Fruit fly (Drosophila melanogaster) whole organism, embryonic: Measurements from ENCODE around the gene CG34296.
A peak's percentile ranks its signal among the peaks of the same experiment; 100 is the strongest.

ENCODE experiments used
- Ada2b ChIP-seq: fragments of 200-800 bp; sonication (Bioruptor generic); IDR thresholded peaks from 2 replicates; pipeline ENCODE4 v1.3.6; 2022; ENCODE audit warnings: missing biosample characterization, missing genetic modification characterization
- CG10267 ChIP-seq: fragments of 200-800 bp; sonication (Bioruptor generic); optimal IDR thresholded peaks from 2 replicates; lab custom pipeline; 2018; ENCODE audit warnings: missing biosample characterization, mild to moderate bottlenecking, missing genetic modification characterization, moderate library complexity
- CG10366 ChIP-seq: fragments of 200-800 bp; sonication (Bioruptor generic); IDR thresholded peaks from 2 replicates; pipeline ENCODE4 v1.3.6; 2022; ENCODE audit warnings: missing biosample characterization, missing genetic modification characterization
- CG12071 ChIP-seq: fragments of 200-800 bp; sonication (Bioruptor generic); optimal IDR thresholded peaks from 3 replicates; lab custom pipeline; 2018; ENCODE audit warnings: missing biosample characterization, mild to moderate bottlenecking, missing genetic modification characterization
- CG12942 ChIP-seq: fragments of 200-800 bp; sonication (Bioruptor generic); optimal IDR thresholded peaks from 3 replicates; lab custom pipeline; 2016; ENCODE audit warnings: missing biosample characterization, missing genetic modification characterization
- CG13424 ChIP-seq: fragments of 200-800 bp; sonication (Bioruptor generic); optimal IDR thresholded peaks from 2 replicates; lab custom pipeline; 2019; ENCODE audit warnings: missing biosample characterization, mild to moderate bottlenecking, missing genetic modification characterization, moderate library complexity
- CG13775 ChIP-seq: fragments of 200-800 bp; sonication (Bioruptor generic); optimal IDR thresholded peaks from 3 replicates; lab custom pipeline; 2017; ENCODE audit warnings: missing biosample characterization, mild to moderate bottlenecking, missing genetic modification characterization
- CG1602 ChIP-seq: fragments of 200-800 bp; sonication (Bioruptor generic); optimal IDR thresholded peaks from 3 replicates; lab custom pipeline; 2016; ENCODE audit warnings: missing biosample characterization, missing genetic modification characterization
- CG17361 ChIP-seq: fragments of 200-800 bp; sonication (Bioruptor generic); IDR thresholded peaks from 3 replicates; pipeline ENCODE4 v1.3.6; 2022; ENCODE audit warnings: missing biosample characterization, missing genetic modification characterization
- CG17829 ChIP-seq: fragments of 200-800 bp; optimal IDR thresholded peaks from 2 replicates; lab custom pipeline; 2019; ENCODE audit warnings: missing biosample characterization, mild to moderate bottlenecking, missing genetic modification characterization, moderate library complexity
- CG18476 ChIP-seq: fragments of 200-800 bp; sonication (Bioruptor generic); optimal IDR thresholded peaks from 2 replicates; lab custom pipeline; 2016; ENCODE audit warnings: missing biosample characterization, mild to moderate bottlenecking, missing genetic modification characterization
- CG2120 ChIP-seq: fragments of 200-800 bp; sonication (Bioruptor generic); optimal IDR thresholded peaks from 3 replicates; lab custom pipeline; 2016; ENCODE audit warnings: missing biosample characterization, missing genetic modification characterization
- CG2202 ChIP-seq: fragments of 200-800 bp; sonication (Bioruptor generic); optimal IDR thresholded peaks from 2 replicates; lab custom pipeline; 2018; ENCODE audit warnings: missing biosample characterization, mild to moderate bottlenecking, missing genetic modification characterization
- CG30431 ChIP-seq: fragments of 200-800 bp; sonication (Bioruptor generic); optimal IDR thresholded peaks from 2 replicates; lab custom pipeline; 2017; ENCODE audit warnings: missing biosample characterization, missing genetic modification characterization
- CG31441 ChIP-seq: fragments of 200-800 bp; sonication (Bioruptor generic); IDR thresholded peaks from 2 replicates; pipeline ENCODE4 v1.3.6; 2022; ENCODE audit warnings: missing biosample characterization, missing genetic modification characterization
- CG33557 ChIP-seq: fragments of 200-800 bp; sonication (Bioruptor generic); optimal IDR thresholded peaks from 2 replicates; lab custom pipeline; 2019; ENCODE audit warnings: missing biosample characterization, mild to moderate bottlenecking, missing genetic modification characterization, moderate library complexity
- CG3726 ChIP-seq: fragments of 200-800 bp; sonication (Bioruptor generic); IDR thresholded peaks from 3 replicates; pipeline ENCODE4, ENCODE4 v1.3.6; 2022; ENCODE audit warnings: missing biosample characterization, missing genetic modification characterization
- CG3847 ChIP-seq: fragments of 200-800 bp; sonication (Bioruptor generic); IDR thresholded peaks from 2 replicates; pipeline ENCODE4 v1.3.6; 2022; ENCODE audit warnings: missing biosample characterization, missing genetic modification characterization
- CG4360 ChIP-seq: fragments of 200-800 bp; sonication (Bioruptor generic); IDR thresholded peaks from 2 replicates; pipeline ENCODE4 v1.3.6; 2022; ENCODE audit warnings: missing biosample characterization, missing genetic modification characterization
- CG4424 ChIP-seq: fragments of 200-800 bp; sonication (Bioruptor generic); optimal IDR thresholded peaks from 3 replicates; lab custom pipeline; 2016; ENCODE audit warnings: missing biosample characterization, missing genetic modification characterization
- CG6689 ChIP-seq: fragments of 200-800 bp; sonication (Bioruptor generic); IDR thresholded peaks from 2 replicates; pipeline ENCODE4 v1.3.6; 2022; ENCODE audit warnings: missing biosample characterization, missing genetic modification characterization
- CG7786 ChIP-seq: fragments of 200-800 bp; sonication (Bioruptor generic); optimal IDR thresholded peaks from 2 replicates; lab custom pipeline; 2016; ENCODE audit warnings: missing biosample characterization, missing genetic modification characterization
- CG7928 ChIP-seq: fragments of 200-800 bp; sonication (Bioruptor generic); optimal IDR thresholded peaks from 2 replicates; lab custom pipeline; 2017; ENCODE audit warnings: missing biosample characterization, mild to moderate bottlenecking, missing genetic modification characterization
- CG8478 ChIP-seq: fragments of >200 bp; optimal IDR thresholded peaks from 2 replicates; lab custom pipeline; 2018
- Chrac-16 ChIP-seq: fragments of 200-800 bp; sonication (Bioruptor generic); optimal IDR thresholded peaks from 3 replicates; lab custom pipeline; 2016; ENCODE audit warnings: missing biosample characterization, missing genetic modification characterization
- Dek ChIP-seq: fragments of 200-800 bp; sonication (Bioruptor generic); optimal IDR thresholded peaks from 3 replicates; lab custom pipeline; 2019; ENCODE audit warnings: missing biosample characterization, mild to moderate bottlenecking, missing genetic modification characterization, moderate library complexity
- HLH3B ChIP-seq: fragments of 200-800 bp; sonication (Bioruptor generic); IDR thresholded peaks from 2 replicates; pipeline ENCODE4 v1.3.6; 2022; ENCODE audit warnings: missing biosample characterization, missing genetic modification characterization
- Hr3 ChIP-seq: fragments of 200-800 bp; sonication (Bioruptor generic); optimal IDR thresholded peaks from 3 replicates; lab custom pipeline; 2016; ENCODE audit warnings: missing biosample characterization, missing genetic modification characterization
- Med ChIP-seq: fragments of 200-800 bp; sonication (Bioruptor generic); peaks from one replicate; lab custom pipeline; 2016; ENCODE audit warnings: missing biosample characterization, missing genetic modification characterization, mild to moderate bottlenecking, inconsistent platforms, moderate library complexity
- NC2β ChIP-seq: fragments of 200-800 bp; sonication (Bioruptor generic); optimal IDR thresholded peaks from 2 replicates; lab custom pipeline; 2016; ENCODE audit warnings: missing biosample characterization, missing genetic modification characterization
- Pdp1 ChIP-seq, 2 experiments: fragments of 200-800 bp; sonication (Bioruptor generic); optimal IDR thresholded peaks; 3 replicates each; lab custom pipeline; 2016; ENCODE audit warnings: missing biosample characterization in 2 of 2, missing genetic modification characterization in 2 of 2, mild to moderate bottlenecking in 1 of 2, moderate library complexity in 1 of 2
- Ptx1 ChIP-seq: fragments of 200-800 bp; sonication (Bioruptor generic); IDR thresholded peaks from 2 replicates; pipeline ENCODE4 v1.3.6; 2022; ENCODE audit warnings: missing biosample characterization, missing genetic modification characterization
- Six4 ChIP-seq: fragments of 200-800 bp; sonication (Bioruptor generic); optimal IDR thresholded peaks from 2 replicates; lab custom pipeline; 2016; ENCODE audit warnings: missing biosample characterization, missing genetic modification characterization
- az2 ChIP-seq: fragments of 200-800 bp; sonication (Bioruptor generic); optimal IDR thresholded peaks from 3 replicates; lab custom pipeline; 2016; ENCODE audit warnings: missing biosample characterization, missing genetic modification characterization
- bigmax ChIP-seq: fragments of 200-800 bp; sonication (Bioruptor generic); optimal IDR thresholded peaks from 2 replicates; lab custom pipeline; 2018; ENCODE audit warnings: missing biosample characterization, mild to moderate bottlenecking, missing genetic modification characterization
- btn ChIP-seq: fragments of 200-800 bp; sonication (Bioruptor generic); optimal IDR thresholded peaks from 2 replicates; lab custom pipeline; 2016; ENCODE audit warnings: missing biosample characterization, missing genetic modification characterization
- dpn ChIP-seq, 2 experiments: fragments of 200-800 bp; sonication (Bioruptor generic); optimal IDR thresholded peaks; 3 replicates each; lab custom pipeline; 2016; ENCODE audit warnings: missing biosample characterization in 2 of 2, missing genetic modification characterization in 2 of 2
- dysf ChIP-seq: fragments of 200-800 bp; sonication (Bioruptor generic); IDR thresholded peaks from 3 replicates; pipeline ENCODE4 v1.3.6; 2022; ENCODE audit warnings: missing biosample characterization, missing genetic modification characterization
- exex ChIP-seq: fragments of 200-800 bp; sonication (Bioruptor generic); optimal IDR thresholded peaks from 4 replicates; lab custom pipeline; 2018; ENCODE audit warnings: missing biosample characterization, mild to moderate bottlenecking, missing genetic modification characterization, moderate library complexity
- fd96Cb ChIP-seq: fragments of 200-800 bp; sonication (Bioruptor generic); optimal IDR thresholded peaks from 2 replicates; lab custom pipeline; 2018; ENCODE audit warnings: missing biosample characterization, mild to moderate bottlenecking, missing genetic modification characterization, moderate library complexity
- fu2 ChIP-seq: fragments of 200-800 bp; sonication (Bioruptor generic); optimal IDR thresholded peaks from 2 replicates; lab custom pipeline; 2016; ENCODE audit warnings: missing biosample characterization, missing genetic modification characterization
- gem ChIP-seq: fragments of 200-800 bp; sonication (Bioruptor generic); optimal IDR thresholded peaks from 2 replicates; lab custom pipeline; 2019; ENCODE audit warnings: missing biosample characterization, mild to moderate bottlenecking, missing genetic modification characterization, moderate library complexity
- nerfin-1 ChIP-seq: fragments of 200-800 bp; sonication (Bioruptor generic); optimal IDR thresholded peaks from 3 replicates; lab custom pipeline; 2019; ENCODE audit warnings: missing biosample characterization, mild to moderate bottlenecking, missing genetic modification characterization, moderate library complexity
- oc ChIP-seq: fragments of 200-800 bp; sonication (Bioruptor generic); optimal IDR thresholded peaks from 2 replicates; lab custom pipeline; 2018; ENCODE audit warnings: missing biosample characterization, mild to moderate bottlenecking, missing genetic modification characterization, moderate library complexity
- pita ChIP-seq: fragments of 200-800 bp; sonication (Bioruptor generic); optimal IDR thresholded peaks from 2 replicates; lab custom pipeline; 2017; ENCODE audit warnings: missing biosample characterization, mild to moderate bottlenecking, missing genetic modification characterization
- prd ChIP-seq, 3 experiments: fragments of >200 bp in 2 of 3; fragments of 200-800 bp in 1 of 3; sonication (Bioruptor generic) in 1 of 3; optimal IDR thresholded peaks in 2 of 3; IDR thresholded peaks in 1 of 3; 2 replicates in 2 of 3; 3 replicates in 1 of 3; pipeline versions ENCODE4 v1.3.6 to Lab custom; 2017 to 2022; ENCODE audit warnings: missing biosample characterization in 1 of 3, missing genetic modification characterization in 1 of 3
- ranshi ChIP-seq: fragments of 200-800 bp; sonication (Bioruptor generic); IDR thresholded peaks from 2 replicates; pipeline ENCODE4 v1.3.6; 2022; ENCODE audit warnings: missing biosample characterization, missing genetic modification characterization
- schlank ChIP-seq: fragments of 200-800 bp; sonication (Bioruptor generic); optimal IDR thresholded peaks from 2 replicates; lab custom pipeline; 2018; ENCODE audit warnings: missing biosample characterization, mild to moderate bottlenecking, missing genetic modification characterization
- sim ChIP-seq: fragments of 200-800 bp; sonication (Bioruptor generic); IDR thresholded peaks from 2 replicates; pipeline ENCODE4 v1.3.6; 2022; ENCODE audit warnings: missing biosample characterization, missing genetic modification characterization
- slp2 ChIP-seq: fragments of 200-800 bp; sonication (Bioruptor generic); optimal IDR thresholded peaks from 2 replicates; lab custom pipeline; 2016; ENCODE audit warnings: missing biosample characterization, missing genetic modification characterization
- zf30C ChIP-seq: fragments of 200-800 bp; sonication (Bioruptor generic); optimal IDR thresholded peaks from 3 replicates; lab custom pipeline; 2018; ENCODE audit warnings: missing biosample characterization, mild to moderate bottlenecking, missing genetic modification characterization

CG34296 gene

DNA sequence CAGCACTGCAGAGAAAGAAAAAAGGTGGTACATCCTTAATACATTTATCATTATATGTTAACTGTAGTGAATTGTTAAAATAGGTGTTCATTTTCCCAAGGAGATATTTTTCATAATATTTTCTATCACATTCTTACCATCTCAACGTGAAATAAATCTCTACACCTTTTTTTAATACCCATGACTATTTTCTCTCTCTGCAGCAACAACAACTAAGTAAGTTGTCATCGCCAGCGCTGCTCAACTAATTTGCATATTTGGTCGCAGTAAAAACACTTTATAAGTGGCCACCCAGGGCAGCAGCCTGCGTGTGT is 31.8 kb upstream of the CG34296 start (continued):
- 0 out of 2 replicates have a peak, but pooled peaks have one; percentile 44 for TF ChIP-seq sim (GFP tag; lab: Robert Waterston, UW)
- TF ChIP-seq slp2 (GFP tag; lab: Kevin White, UChicago): peak; percentile 11
- TF ChIP-seq CG1602 (GFP tag; lab: Kevin White, UChicago): peak; percentile 26
- peak; percentile 29; the same call in 1 of the 2 replicates for TF ChIP-seq CG6689 (GFP tag; lab: Robert Waterston, UW)
- TF ChIP-seq Dek: peak; percentile 14
- TF ChIP-seq dpn (GFP tag; optimal IDR thresholded peaks at IDR 0.05; lab: Kevin White, UChicago): peak in 1 of 2 experiments; percentile 21
- peak; percentile 8 for TF ChIP-seq CG30431
- peak; percentile 53 for TF ChIP-seq zf30C
- peak; percentile 6 for TF ChIP-seq NC2β (GFP tag; lab: Kevin White, UChicago)
- peak; percentile 58 for TF ChIP-seq CG4424 (GFP tag; lab: Kevin White, UChicago)
- peak; percentile 22; the same call in 1 of the 2 replicates for TF ChIP-seq CG10366 (GFP tag; lab: Robert Waterston, UW)
- peak; percentile 58 for TF ChIP-seq CG13424 (tag; lab: Kevin White, UChicago)
- no peak for TF ChIP-seq prd (optimal IDR thresholded peaks at IDR 0.05; lab: Kevin White, UChicago)
- TF ChIP-seq prd (GFP tag; IDR thresholded peaks at IDR 0.05; lab: Robert Waterston, UW): peak; percentile 36; the same call in 1 of the 3 replicates
- peak; percentile 20 for TF ChIP-seq CG7786
- TF ChIP-seq CG8478 (lab: Kevin White, UChicago): no peak
- no peak for TF ChIP-seq schlank (tag; lab: Kevin White, UChicago)
- no peak for TF ChIP-seq CG7928
- TF ChIP-seq gem (tag; lab: Kevin White, UChicago): peak; percentile 72
- no peak for TF ChIP-seq exex
- TF ChIP-seq pita (GFP tag; lab: Kevin White, UChicago): no peak
- TF ChIP-seq CG13775 (GFP tag; lab: Kevin White, UChicago): peak; percentile 34
- peak; percentile 56; the same call in 1 of the 2 replicates for TF ChIP-seq CG4360
- TF ChIP-seq Ada2b (GFP tag; lab: Robert Waterston, UW): peak; percentile 58
- no peak for TF ChIP-seq HLH3B (GFP tag; lab: Robert Waterston, UW)
- TF ChIP-seq Pdp1 (GFP tag; optimal IDR thresholded peaks at IDR 0.05; lab: Kevin White, UChicago): peak in 1 of 2 experiments; percentile 11
- peak; percentile 29; the same call in 1 of the 2 replicates for TF ChIP-seq Ptx1 (GFP tag; lab: Robert Waterston, UW)
- TF ChIP-seq CG31441: peak; percentile 52; the same call in 1 of the 2 replicates
- TF ChIP-seq oc (tag; lab: Kevin White, UChicago): peak; percentile 44
- peak; percentile 13 for TF ChIP-seq CG2202 (tag; lab: Kevin White, UChicago)
- peak; percentile 59 for TF ChIP-seq fd96Cb
- TF ChIP-seq nerfin-1 (tag; lab: Kevin White, UChicago): peak; percentile 31
- TF ChIP-seq ranshi (GFP tag; lab: Robert Waterston, UW): 0 out of 2 replicates have a peak, but pooled peaks have one; percentile 34
- TF ChIP-seq dysf (GFP tag; lab: Robert Waterston, UW): peak; percentile 59
- TF ChIP-seq az2 (GFP tag; lab: Kevin White, UChicago): peak; percentile 41
- peak; percentile 4 for TF ChIP-seq CG12942 (GFP tag; lab: Kevin White, UChicago)
- TF ChIP-seq Six4 (GFP tag; lab: Kevin White, UChicago): peak; percentile 7
- TF ChIP-seq CG33557: peak; percentile 12
- peak; percentile 78 for TF ChIP-seq Med (GFP tag; lab: Kevin White, UChicago)
- no peak for TF ChIP-seq bigmax (GFP tag; lab: Kevin White, UChicago)
- TF ChIP-seq CG3726 (GFP tag; lab: Robert Waterston, UW): no peak
- peak; percentile 30 for TF ChIP-seq CG10267 (tag; lab: Kevin White, UChicago)
- 0 out of 2 replicates have a peak, but pooled peaks have one; percentile 20 for TF ChIP-seq CG3847 (GFP tag; lab: Robert Waterston, UW)
- 0 out of 3 replicates have a peak, but pooled peaks have one; percentile 25 for TF ChIP-seq CG17361 (GFP tag; lab: Robert Waterston, UW)
- TF ChIP-seq CG17829 (tag; lab: Kevin White, UChicago): peak; percentile 41
- TF ChIP-seq fu2 (GFP tag; lab: Kevin White, UChicago): no peak
- TF ChIP-seq Chrac-16 (GFP tag; lab: Kevin White, UChicago): peak; percentile 0
- no peak for TF ChIP-seq btn (GFP tag; lab: Kevin White, UChicago)
- TF ChIP-seq CG2120 (GFP tag; lab: Kevin White, UChicago): peak; percentile 0
- TF ChIP-seq CG12071: peak; percentile 9
- peak; percentile 2 for TF ChIP-seq CG18476 (GFP tag; lab: Kevin White, UChicago)
- peak; percentile 34 for TF ChIP-seq Hr3
